Worm (Caenorhabditis elegans): Measurements from ENCODE around the gene F54D5.15.

The F54D5.15 gene

ce11 chrII:11592023-11592422, 28.0 kb upstream of the F54D5.15 start, which contains the start of gene F07A11.1:
Gene F07A11.1 (minus strand): TSS chrII:11592123.
- no peak for TF ChIP-seq med-1 (GFP tag; optimal IDR thresholded peaks at IDR 0.05; ENCODE audit: insufficient read depth)
- TF ChIP-seq cog-1 (tag; optimal IDR thresholded peaks at IDR 0.05): no peak
- TF ChIP-seq T22C8.4 (GFP tag; IDR thresholded peaks at IDR 0.05): no peak

- TF ChIP-seq klf-2 (GFP tag; conservative IDR thresholded peaks at IDR 0.05) (no peak), tab-1 (GFP tag; IDR thresholded peaks at IDR 0.05) (no peak), flt-1 (GFP tag; IDR thresholded peaks at IDR 0.05) (no peak), med-1 (GFP tag; optimal IDR thresholded peaks at IDR 0.05; ENCODE audit: insufficient read depth) (no peak)
Measured at ce11 chrII:11591558-11591957, 27.5 kb upstream of the F54D5.15 start.

- no peak for TF ChIP-seq ref-1 (GFP tag; conservative IDR thresholded peaks at IDR 0.05)
- TF ChIP-seq flt-1 (GFP tag; IDR thresholded peaks at IDR 0.05): no peak
- TF ChIP-seq tab-1 (GFP tag; IDR thresholded peaks at IDR 0.05): no peak
- no peak for TF ChIP-seq ztf-23 (GFP tag; IDR thresholded peaks at IDR 0.05)
- no peak for TF ChIP-seq med-1 (GFP tag; optimal IDR thresholded peaks at IDR 0.05; ENCODE audit: insufficient read depth)
- no peak for TF ChIP-seq ztf-29 (GFP tag; IDR thresholded peaks at IDR 0.05)
- no peak for TF ChIP-seq klf-2 (GFP tag; conservative IDR thresholded peaks at IDR 0.05)
- TF ChIP-seq T22C8.4 (GFP tag; IDR thresholded peaks at IDR 0.05): no peak
- TF ChIP-seq cog-1 (tag; optimal IDR thresholded peaks at IDR 0.05): no peak
Measured at ce11 chrII:11588304-11588703, 24.3 kb upstream of the F54D5.15 start.

ce11 chrII:11582698-11583097, 18.7 kb upstream of the F54D5.15 start, which contains the start of gene ints-7:
Gene ints-7 (plus strand): TSS chrII:11582849.
- no peak for TF ChIP-seq T22C8.4 (GFP tag; IDR thresholded peaks at IDR 0.05)
- no peak for TF ChIP-seq ztf-23 (GFP tag; IDR thresholded peaks at IDR 0.05)
- no peak for TF ChIP-seq tab-1 (GFP tag; IDR thresholded peaks at IDR 0.05)
- TF ChIP-seq klf-2 (GFP tag; conservative IDR thresholded peaks at IDR 0.05): no peak
- TF ChIP-seq ztf-29 (GFP tag; IDR thresholded peaks at IDR 0.05): no peak
- no peak for TF ChIP-seq med-1 (GFP tag; optimal IDR thresholded peaks at IDR 0.05; ENCODE audit: insufficient read depth)
- TF ChIP-seq flt-1 (GFP tag; IDR thresholded peaks at IDR 0.05): no peak
- no peak for TF ChIP-seq cog-1 (tag; optimal IDR thresholded peaks at IDR 0.05)
- TF ChIP-seq ref-1 (GFP tag; conservative IDR thresholded peaks at IDR 0.05): no peak

- TF ChIP-seq flt-1 (GFP tag; IDR thresholded peaks at IDR 0.05) (no peak), cog-1 (tag; optimal IDR thresholded peaks at IDR 0.05) (no peak), ref-1 (GFP tag; conservative IDR thresholded peaks at IDR 0.05) (no peak), ztf-23 (GFP tag; IDR thresholded peaks at IDR 0.05) (no peak)
Measured at ce11 chrII:11578327-11578726, 14.3 kb upstream of the F54D5.15 start, which contains the start of gene smc-6. Gene smc-6 (plus strand): TSS chrII:11578716.

- no peak for TF ChIP-seq flt-1 (GFP tag; IDR thresholded peaks at IDR 0.05)
- no peak for TF ChIP-seq klf-2 (GFP tag; conservative IDR thresholded peaks at IDR 0.05)
- TF ChIP-seq ztf-23 (GFP tag; IDR thresholded peaks at IDR 0.05): no peak
- TF ChIP-seq cog-1 (tag; optimal IDR thresholded peaks at IDR 0.05): no peak
- no peak for TF ChIP-seq ref-1 (GFP tag; conservative IDR thresholded peaks at IDR 0.05)
- no peak for TF ChIP-seq T22C8.4 (GFP tag; IDR thresholded peaks at IDR 0.05)
- TF ChIP-seq tab-1 (GFP tag; IDR thresholded peaks at IDR 0.05): no peak
- no peak for TF ChIP-seq ztf-29 (GFP tag; IDR thresholded peaks at IDR 0.05)
- TF ChIP-seq med-1 (GFP tag; optimal IDR thresholded peaks at IDR 0.05; ENCODE audit: insufficient read depth): no peak
Measured at ce11 chrII:11577861-11578260, 13.8 kb upstream of the F54D5.15 start.

ce11 chrII:11577397-11577796, 13.4 kb upstream of the F54D5.15 start, which contains the start of gene pcs-1:
Gene pcs-1 (minus strand): TSS chrII:11577740.
- TF ChIP-seq tab-1 (GFP tag; IDR thresholded peaks at IDR 0.05): no peak
- TF ChIP-seq T22C8.4 (GFP tag; IDR thresholded peaks at IDR 0.05): no peak

- no peak for TF ChIP-seq ref-1 (GFP tag; conservative IDR thresholded peaks at IDR 0.05)
- TF ChIP-seq T22C8.4 (GFP tag; IDR thresholded peaks at IDR 0.05): no peak
- no peak for TF ChIP-seq ztf-29 (GFP tag; IDR thresholded peaks at IDR 0.05)
- TF ChIP-seq med-1 (GFP tag; optimal IDR thresholded peaks at IDR 0.05; ENCODE audit: insufficient read depth): no peak
- no peak for TF ChIP-seq tab-1 (GFP tag; IDR thresholded peaks at IDR 0.05)
- TF ChIP-seq klf-2 (GFP tag; conservative IDR thresholded peaks at IDR 0.05): no peak
- TF ChIP-seq flt-1 (GFP tag; IDR thresholded peaks at IDR 0.05): no peak
Measured at ce11 chrII:11572944-11573343, 8.9 kb upstream of the F54D5.15 start, which contains the start of gene F54D5.2. Gene F54D5.2 (plus strand): TSS chrII:11573180.

- no peak for TF ChIP-seq ref-1 (GFP tag; conservative IDR thresholded peaks at IDR 0.05)
- no peak for TF ChIP-seq ztf-29 (GFP tag; IDR thresholded peaks at IDR 0.05)
- no peak for TF ChIP-seq flt-1 (GFP tag; IDR thresholded peaks at IDR 0.05)
- TF ChIP-seq tab-1 (GFP tag; IDR thresholded peaks at IDR 0.05): no peak
- TF ChIP-seq cog-1 (tag; optimal IDR thresholded peaks at IDR 0.05): no peak
Measured at ce11 chrII:11571260-11571854, 7.3 kb upstream of the F54D5.15 start, which contains the start of gene F54D5.3. Gene F54D5.3 (plus strand): TSS chrII:11571805.

ce11 chrII:11569213-11569868, 5.3 kb upstream of the F54D5.15 start, which contains the start of the genes F54D5.23 and F54D5.4:
Gene F54D5.23 (minus strand): TSS chrII:11569287.
Gene F54D5.4 (plus strand): TSS chrII:11569818.
- TF ChIP-seq tab-1 (GFP tag; IDR thresholded peaks at IDR 0.05) (no peak), ref-1 (GFP tag; conservative IDR thresholded peaks at IDR 0.05) (no peak), ztf-29 (GFP tag; IDR thresholded peaks at IDR 0.05) (no peak), klf-2 (GFP tag; conservative IDR thresholded peaks at IDR 0.05) (no peak), ztf-23 (GFP tag; IDR thresholded peaks at IDR 0.05) (no peak), cog-1 (tag; optimal IDR thresholded peaks at IDR 0.05) (no peak), T22C8.4 (GFP tag; IDR thresholded peaks at IDR 0.05) (no peak), med-1 (GFP tag; optimal IDR thresholded peaks at IDR 0.05; ENCODE audit: insufficient read depth) (no peak), flt-1 (GFP tag; IDR thresholded peaks at IDR 0.05) (no peak)

Measured in whole organism, midembryonic.